Worm (Caenorhabditis elegans): ENCODE measurements around the gene scly-1.

- TF ChIP-seq dao-5 (tag; optimal IDR thresholded peaks at IDR 0.05) (no peak), W03F9.2 (tag; optimal IDR thresholded peaks at IDR 0.05) (no peak), him-1 (tag; optimal IDR thresholded peaks at IDR 0.05) (no peak)
These were observed 22.4 kb upstream of the scly-1 start, which contains the start of gene C29F5.1 for ce11 chrII:6303209-6303740.
